Fruit fly (Drosophila melanogaster) whole organism, embryonic: ENCODE data around the gene Spn88Ea.

ENCODE experiments used
- Adf1 ChIP-seq: fragments of 200-800 bp; sonication (Bioruptor generic); IDR thresholded peaks from 2 replicates; pipeline ENCODE4 v1.3.6; 2022; ENCODE audit warnings: missing biosample characterization, missing genetic modification characterization
- Atf-2 ChIP-seq: fragments of 200-800 bp; sonication (Bioruptor generic); optimal IDR thresholded peaks from 2 replicates; lab custom pipeline; 2016; ENCODE audit warnings: missing biosample characterization, missing genetic modification characterization
- B-H2 ChIP-seq: fragments of 200-800 bp; sonication (Bioruptor generic); optimal IDR thresholded peaks from 2 replicates; lab custom pipeline; 2018; ENCODE audit warnings: missing biosample characterization, mild to moderate bottlenecking, missing genetic modification characterization
- CG10209 ChIP-seq: fragments of 200-800 bp; sonication (Bioruptor generic); optimal IDR thresholded peaks from 3 replicates; lab custom pipeline; 2017; ENCODE audit warnings: missing biosample characterization, mild to moderate bottlenecking, missing genetic modification characterization, missing genetic modification reagents
- CG1024 ChIP-seq: fragments of 200-800 bp; sonication (Bioruptor generic); IDR thresholded peaks from 2 replicates; pipeline ENCODE4 v1.3.6; 2022; ENCODE audit warnings: missing biosample characterization, missing genetic modification characterization
- CG10267 ChIP-seq: fragments of 200-800 bp; sonication (Bioruptor generic); optimal IDR thresholded peaks from 2 replicates; lab custom pipeline; 2018; ENCODE audit warnings: missing biosample characterization, mild to moderate bottlenecking, missing genetic modification characterization, moderate library complexity
- CG11560 ChIP-seq: fragments of 200-800 bp; sonication (Bioruptor generic); IDR thresholded peaks from 3 replicates; pipeline ENCODE4 v1.3.6; 2022; ENCODE audit warnings: missing biosample characterization, missing genetic modification characterization
- CG14014 ChIP-seq: fragments of 200-800 bp; sonication (Bioruptor generic); IDR thresholded peaks from 2 replicates; pipeline ENCODE4 v1.3.6; 2022; ENCODE audit warnings: missing biosample characterization, missing genetic modification characterization
- CG14667 ChIP-seq: fragments of 200-800 bp; sonication (Bioruptor generic); IDR thresholded peaks from 2 replicates; pipeline ENCODE4 v1.3.6; 2022; ENCODE audit warnings: missing biosample characterization, missing genetic modification characterization
- CG16813 ChIP-seq: fragments of 200-800 bp; sonication (Bioruptor generic); IDR thresholded peaks from 3 replicates; pipeline ENCODE4 v1.3.6; 2022; ENCODE audit warnings: missing biosample characterization, missing genetic modification characterization; ENCODE audit not compliant: partially characterized antibody
- CG2712 ChIP-seq: fragments of 200-800 bp; optimal IDR thresholded peaks from 3 replicates; lab custom pipeline; 2019; ENCODE audit warnings: missing biosample characterization, mild to moderate bottlenecking, missing genetic modification characterization, moderate library complexity
- CG3407 ChIP-seq: fragments of 200-800 bp; sonication (Bioruptor generic); optimal IDR thresholded peaks from 2 replicates; lab custom pipeline; 2018; ENCODE audit warnings: missing biosample characterization, mild to moderate bottlenecking, missing genetic modification characterization
- CG34376 ChIP-seq: fragments of 200-800 bp; sonication (Bioruptor generic); optimal IDR thresholded peaks from 2 replicates; lab custom pipeline; 2018; ENCODE audit warnings: missing biosample characterization, mild to moderate bottlenecking, missing genetic modification characterization
- CG3726 ChIP-seq: fragments of 200-800 bp; sonication (Bioruptor generic); IDR thresholded peaks from 3 replicates; pipeline ENCODE4, ENCODE4 v1.3.6; 2022; ENCODE audit warnings: missing biosample characterization, missing genetic modification characterization
- CG3847 ChIP-seq: fragments of 200-800 bp; sonication (Bioruptor generic); IDR thresholded peaks from 2 replicates; pipeline ENCODE4 v1.3.6; 2022; ENCODE audit warnings: missing biosample characterization, missing genetic modification characterization
- CG4854 ChIP-seq: fragments of 200-800 bp; sonication (Bioruptor generic); optimal IDR thresholded peaks from 2 replicates; lab custom pipeline; 2016; ENCODE audit warnings: missing biosample characterization, missing genetic modification characterization, inconsistent platforms
- CG6791 ChIP-seq: fragments of 200-800 bp; sonication (Bioruptor generic); IDR thresholded peaks from 3 replicates; pipeline ENCODE4 v1.3.6; 2022; ENCODE audit warnings: missing biosample characterization, missing genetic modification characterization; ENCODE audit not compliant: partially characterized antibody
- CG7372 ChIP-seq: fragments of 200-800 bp; sonication (Bioruptor generic); IDR thresholded peaks from 2 replicates; pipeline ENCODE4 v1.3.6; 2022; ENCODE audit warnings: missing biosample characterization, missing genetic modification characterization
- Camta ChIP-seq: fragments of 200-800 bp; sonication (Bioruptor generic); optimal IDR thresholded peaks from 2 replicates; lab custom pipeline; 2016; ENCODE audit warnings: missing biosample characterization, missing genetic modification characterization
- Dad ChIP-seq: fragments of 200-800 bp; sonication (Bioruptor generic); optimal IDR thresholded peaks from 3 replicates; lab custom pipeline; 2016; ENCODE audit warnings: missing biosample characterization, missing genetic modification characterization
- Deaf1 ChIP-seq: fragments of 200-800 bp; optimal IDR thresholded peaks from 3 replicates; lab custom pipeline; 2019; ENCODE audit warnings: missing biosample characterization, mild to moderate bottlenecking, missing genetic modification characterization, moderate library complexity
- E2f1 ChIP-seq: fragments of 200-800 bp; sonication (Bioruptor generic); IDR thresholded peaks from 2 replicates; pipeline ENCODE4 v1.3.6; 2022; ENCODE audit warnings: missing biosample characterization, missing genetic modification characterization
- Elba2 ChIP-seq: fragments of 200-800 bp; sonication (Bioruptor generic); optimal IDR thresholded peaks from 3 replicates; lab custom pipeline; 2016; ENCODE audit warnings: missing biosample characterization, missing genetic modification characterization
- Fer1 ChIP-seq: fragments of 200-800 bp; sonication (Bioruptor generic); optimal IDR thresholded peaks from 2 replicates; lab custom pipeline; 2017; ENCODE audit warnings: missing biosample characterization, mild to moderate bottlenecking, missing genetic modification characterization
- Fer3 ChIP-seq: fragments of 200-800 bp; sonication (Bioruptor generic); optimal IDR thresholded peaks from 2 replicates; lab custom pipeline; 2018; ENCODE audit warnings: missing biosample characterization, mild to moderate bottlenecking, missing genetic modification characterization, moderate library complexity
- Hmx ChIP-seq: fragments of 200-800 bp; sonication (Bioruptor generic); optimal IDR thresholded peaks from 2 replicates; lab custom pipeline; 2016; ENCODE audit warnings: missing biosample characterization, missing genetic modification characterization
- MBD-R2 ChIP-seq: fragments of 200-800 bp; sonication (Bioruptor generic); IDR thresholded peaks from 2 replicates; pipeline ENCODE4 v1.3.6; 2022; ENCODE audit warnings: missing biosample characterization, missing genetic modification characterization
- NC2β ChIP-seq: fragments of 200-800 bp; sonication (Bioruptor generic); optimal IDR thresholded peaks from 2 replicates; lab custom pipeline; 2016; ENCODE audit warnings: missing biosample characterization, missing genetic modification characterization
- Side ChIP-seq: fragments of 200-800 bp; sonication (Bioruptor generic); optimal IDR thresholded peaks from 2 replicates; lab custom pipeline; 2016; ENCODE audit warnings: missing biosample characterization, missing genetic modification characterization
- ara ChIP-seq: fragments of 200-800 bp; sonication (Bioruptor generic); IDR thresholded peaks from 2 replicates; pipeline ENCODE4 v1.3.6; 2022; ENCODE audit warnings: missing biosample characterization, missing genetic modification characterization
- az2 ChIP-seq: fragments of 200-800 bp; sonication (Bioruptor generic); optimal IDR thresholded peaks from 3 replicates; lab custom pipeline; 2016; ENCODE audit warnings: missing biosample characterization, missing genetic modification characterization
- ems ChIP-seq: fragments of 200-800 bp; sonication (Bioruptor generic); optimal IDR thresholded peaks from 3 replicates; lab custom pipeline; 2016; ENCODE audit warnings: missing biosample characterization, missing genetic modification characterization
- esg ChIP-seq: fragments of 200-800 bp; sonication (Bioruptor generic); conservative IDR thresholded peaks from 2 replicates; pipeline ENCODE4 v1.3.6; 2022; ENCODE audit warnings: missing biosample characterization, missing genetic modification characterization
- eyg ChIP-seq: fragments of 200-800 bp; sonication (Bioruptor generic); optimal IDR thresholded peaks from 3 replicates; lab custom pipeline; 2016; ENCODE audit warnings: missing biosample characterization, missing genetic modification characterization
- gsb ChIP-seq: fragments of 200-800 bp; sonication (Bioruptor generic); IDR thresholded peaks from 2 replicates; pipeline ENCODE4 v1.3.6; 2022; ENCODE audit warnings: missing biosample characterization, missing genetic modification characterization
- inv ChIP-seq: fragments of 200-800 bp; sonication (Bioruptor generic); IDR thresholded peaks from 2 replicates; pipeline ENCODE4 v1.3.6; 2022; ENCODE audit warnings: missing biosample characterization, missing genetic modification characterization; ENCODE audit not compliant: partially characterized antibody
- klu ChIP-seq: fragments of 200-800 bp; sonication (Bioruptor generic); IDR thresholded peaks from 2 replicates; pipeline ENCODE4 v1.3.6; 2022; ENCODE audit warnings: missing biosample characterization, missing genetic modification characterization
- lov ChIP-seq, 2 experiments: fragments of 200-800 bp in 1 of 2; fragments of >200 bp in 1 of 2; sonication (Bioruptor generic) in 1 of 2; IDR thresholded peaks in 1 of 2; optimal IDR thresholded peaks in 1 of 2; 2 replicates in 1 of 2; 3 replicates in 1 of 2; pipeline versions ENCODE4 v1.3.6 to Lab custom; 2017 to 2022; ENCODE audit warnings: missing biosample characterization in 1 of 2, missing genetic modification characterization in 1 of 2
- peb ChIP-seq: fragments of 200-800 bp; sonication (Bioruptor generic); IDR thresholded peaks from 2 replicates; pipeline ENCODE4 v1.3.6; 2022; ENCODE audit warnings: missing biosample characterization, missing genetic modification characterization
- phol ChIP-seq: fragments of 200-800 bp; sonication (Bioruptor generic); optimal IDR thresholded peaks from 3 replicates; lab custom pipeline; 2018; ENCODE audit warnings: missing biosample characterization, mild to moderate bottlenecking, missing genetic modification characterization, moderate library complexity
- prd ChIP-seq, 3 experiments: fragments of >200 bp in 2 of 3; fragments of 200-800 bp in 1 of 3; sonication (Bioruptor generic) in 1 of 3; optimal IDR thresholded peaks in 2 of 3; IDR thresholded peaks in 1 of 3; 2 replicates in 2 of 3; 3 replicates in 1 of 3; pipeline versions ENCODE4 v1.3.6 to Lab custom; 2017 to 2022; ENCODE audit warnings: missing biosample characterization in 1 of 3, missing genetic modification characterization in 1 of 3
- pum ChIP-seq: fragments of 200-800 bp; sonication (Bioruptor generic); optimal IDR thresholded peaks from 2 replicates; lab custom pipeline; 2016; ENCODE audit warnings: missing biosample characterization, missing genetic modification characterization
- sens ChIP-seq: fragments of 200-800 bp; sonication (Bioruptor generic); peaks from one replicate; lab custom pipeline; 2016; ENCODE audit warnings: missing biosample characterization, missing genetic modification characterization
- sens-2 ChIP-seq: fragments of 200-800 bp; sonication (Bioruptor generic); IDR thresholded peaks from 2 replicates; pipeline ENCODE4 v1.3.6; 2022; ENCODE audit warnings: missing biosample characterization, missing genetic modification characterization
- stc ChIP-seq: fragments of 200-800 bp; sonication (Bioruptor generic); IDR thresholded peaks from 2 replicates; pipeline ENCODE4 v1.3.6; 2022; ENCODE audit warnings: missing biosample characterization, missing genetic modification characterization
- tgo ChIP-seq: fragments of 200-800 bp; sonication (Bioruptor generic); IDR thresholded peaks from 3 replicates; pipeline ENCODE4 v1.3.6; 2022; ENCODE audit warnings: missing biosample characterization, missing genetic modification characterization
- trh ChIP-seq: fragments of 200-800 bp; sonication (Bioruptor generic); optimal IDR thresholded peaks from 2 replicates; lab custom pipeline; 2016; ENCODE audit warnings: missing biosample characterization, missing genetic modification characterization
- ttk ChIP-seq: fragments of 200-800 bp; sonication (Bioruptor generic); IDR thresholded peaks from 2 replicates; pipeline ENCODE4 v2.1.2; 2022; ENCODE audit warnings: missing biosample characterization, missing genetic modification characterization
- unpg ChIP-seq: fragments of 200-800 bp; sonication (Bioruptor generic); optimal IDR thresholded peaks from 3 replicates; lab custom pipeline; 2018; ENCODE audit warnings: missing biosample characterization, mild to moderate bottlenecking, missing genetic modification characterization, moderate library complexity

The Spn88Ea gene

dm6 chr3R:15218824-15219576 is 12.8 kb upstream of the Spn88Ea start, which contains the start of the genes SIDL and CG12241 (continued):
- TF ChIP-seq inv (GFP tag; lab: Robert Waterston, UW) = no peak
- TF ChIP-seq Fer1 (GFP tag; lab: Kevin White, UChicago) = peak; percentile 79
- peak; percentile 66 for TF ChIP-seq unpg (GFP tag; lab: Kevin White, UChicago)
- TF ChIP-seq Side (GFP tag; lab: Kevin White, UChicago) = peak; percentile 77
- peak; percentile 82 for TF ChIP-seq phol (tag; lab: Kevin White, UChicago)
- peak; percentile 90 for TF ChIP-seq ara (GFP tag; lab: Robert Waterston, UW)
- TF ChIP-seq Dad (GFP tag; lab: Kevin White, UChicago) = peak; percentile 78
- peak; percentile 86 for TF ChIP-seq Fer3
- peak; percentile 61 for TF ChIP-seq CG10209
- TF ChIP-seq az2 (GFP tag; lab: Kevin White, UChicago) = peak; percentile 61
- TF ChIP-seq Atf-2 (GFP tag; lab: Kevin White, UChicago) = no peak
- peak; percentile 94 for TF ChIP-seq E2f1 (GFP tag; lab: Robert Waterston, UW)
- TF ChIP-seq trh (GFP tag; lab: Kevin White, UChicago) = peak; percentile 66
- TF ChIP-seq prd (optimal IDR thresholded peaks at IDR 0.05; lab: Kevin White, UChicago) = no peak
- peak; percentile 96 for TF ChIP-seq prd (GFP tag; IDR thresholded peaks at IDR 0.05; lab: Robert Waterston, UW)
- TF ChIP-seq CG34376 (GFP tag; lab: Kevin White, UChicago) = peak; percentile 71
- peak; percentile 79; the same call in 2 of the 3 replicates for TF ChIP-seq CG3726
- TF ChIP-seq Adf1 (GFP tag; lab: Robert Waterston, UW) = peak; percentile 23; the same call in 1 of the 2 replicates
- no peak for TF ChIP-seq sens-2
- peak; percentile 88 for TF ChIP-seq ttk (GFP tag; lab: Robert Waterston, UW)
- peak; percentile 0 for TF ChIP-seq Elba2 (GFP tag; lab: Kevin White, UChicago)
- peak; percentile 87 for TF ChIP-seq CG1024 (GFP tag; lab: Robert Waterston, UW)
- TF ChIP-seq peb (GFP tag; lab: Robert Waterston, UW) = peak; percentile 80
- peak; percentile 92 for TF ChIP-seq MBD-R2 (GFP tag; lab: Robert Waterston, UW)
- peak; percentile 85 for TF ChIP-seq CG11560 (tag; lab: Robert Waterston, UW)
- TF ChIP-seq CG14014 (GFP tag; lab: Robert Waterston, UW) = peak; percentile 39; the same call in 1 of the 2 replicates
- TF ChIP-seq esg = peak; percentile 20; the same call in 1 of the 2 replicates
- peak; percentile 32 for TF ChIP-seq B-H2 (GFP tag; lab: Kevin White, UChicago)
- TF ChIP-seq CG16813 (GFP tag; lab: Robert Waterston, UW) = peak; percentile 16; the same call in 1 of the 3 replicates
- peak; percentile 73 for TF ChIP-seq CG4854
- TF ChIP-seq eyg (GFP tag; lab: Kevin White, UChicago) = peak; percentile 51
- peak; percentile 89 for TF ChIP-seq klu (GFP tag; lab: Robert Waterston, UW)
- peak; percentile 94 for TF ChIP-seq CG14667 (GFP tag; lab: Robert Waterston, UW)
- TF ChIP-seq CG6791 (GFP tag; lab: Robert Waterston, UW) = no peak
- peak; percentile 91 for TF ChIP-seq stc (GFP tag; lab: Robert Waterston, UW)
- TF ChIP-seq NC2β = peak; percentile 57
- TF ChIP-seq CG10267 (tag; lab: Kevin White, UChicago) = peak; percentile 80
- peak; percentile 82 for TF ChIP-seq gsb
- TF ChIP-seq Deaf1 = no peak
- peak; percentile 69 for TF ChIP-seq pum
- TF ChIP-seq CG3847 (GFP tag; lab: Robert Waterston, UW) = peak; percentile 52; the same call in 1 of the 2 replicates
- TF ChIP-seq Camta = peak; percentile 84
- peak; percentile 92 for TF ChIP-seq CG7372
- TF ChIP-seq tgo (GFP tag; lab: Robert Waterston, UW) = peak; percentile 96
- TF ChIP-seq ems (GFP tag; lab: Kevin White, UChicago) = peak; percentile 84
- TF ChIP-seq CG3407 = peak; percentile 44
- TF ChIP-seq CG2712 = peak; percentile 86
- TF ChIP-seq sens (GFP tag; lab: Kevin White, UChicago) = peak; percentile 98
- TF ChIP-seq Hmx = no peak
- TF ChIP-seq lov (optimal IDR thresholded peaks at IDR 0.05; lab: Kevin White, UChicago) = no peak
- peak; percentile 88 for TF ChIP-seq lov (GFP tag; IDR thresholded peaks at IDR 0.05; lab: Robert Waterston, UW)
